Worm (Caenorhabditis elegans): ENCODE results near the gene lin-2.

The lin-2 gene

DNA sequence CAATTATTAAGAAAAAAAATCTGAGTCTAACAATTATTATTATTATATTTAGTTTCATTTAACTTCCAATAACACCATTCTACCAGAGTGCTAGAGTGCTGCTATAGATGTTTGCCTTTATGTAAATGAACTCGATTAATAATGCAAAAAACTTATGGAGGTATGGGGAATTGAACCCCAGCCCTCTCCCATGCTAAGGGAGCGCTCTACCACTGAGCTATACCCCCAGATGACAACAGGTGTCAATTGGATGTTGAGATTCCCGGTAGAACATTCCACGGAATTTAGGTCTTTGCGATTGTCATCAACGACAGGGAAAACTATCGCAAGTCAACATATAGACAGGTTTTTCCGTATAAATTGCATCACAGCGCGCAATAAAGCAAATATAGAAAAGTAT, 44.2 kb upstream of the lin-2 start (continued):
- no peak for TF ChIP-seq lin-11 (tag; optimal IDR thresholded peaks at IDR 0.05)
- no peak for TF ChIP-seq ceh-22 (tag; optimal IDR thresholded peaks at IDR 0.05)
- peak; percentile 46; the same call in 1 of the 2 replicates for TF ChIP-seq unc-3 (GFP tag; conservative IDR thresholded peaks at IDR 0.05)
- peak; percentile 2 for TF ChIP-seq unc-3 (tag; optimal IDR thresholded peaks at IDR 0.05)
- TF ChIP-seq ceh-48 (tag; optimal IDR thresholded peaks at IDR 0.05) = peak; percentile 17
- TF ChIP-seq syd-9 (tag; optimal IDR thresholded peaks at IDR 0.05) = no peak
- TF ChIP-seq pat-9 (tag; optimal IDR thresholded peaks at IDR 0.05) = peak; percentile 69
- peak; percentile 47 for TF ChIP-seq ztf-16 (tag; optimal IDR thresholded peaks at IDR 0.05)
- no peak for TF ChIP-seq unc-42 (tag; optimal IDR thresholded peaks at IDR 0.05)
- TF ChIP-seq sox-4 (tag; optimal IDR thresholded peaks at IDR 0.05) = peak; percentile 50
- TF ChIP-seq ceh-19 (GFP tag; optimal IDR thresholded peaks at IDR 0.05) = peak; percentile 70
- peak; percentile 43 for TF ChIP-seq tbx-2 (tag; optimal IDR thresholded peaks at IDR 0.05)
- no peak for TF ChIP-seq hlh-8 (tag; optimal IDR thresholded peaks at IDR 0.05)
- TF ChIP-seq ceh-24 (tag; optimal IDR thresholded peaks at IDR 0.05) = no peak
- no peak for TF ChIP-seq tbx-7 (tag; optimal IDR thresholded peaks at IDR 0.05)
- TF ChIP-seq nhr-232 (tag; optimal IDR thresholded peaks at IDR 0.05) = peak; percentile 36
- TF ChIP-seq K09A11.1 (tag; optimal IDR thresholded peaks at IDR 0.05; ENCODE audit: insufficient read depth) = no peak
- TF ChIP-seq K02D7.2 (tag; optimal IDR thresholded peaks at IDR 0.05) = peak; percentile 53
- TF ChIP-seq che-1 (tag; optimal IDR thresholded peaks at IDR 0.05) = peak; percentile 70
- TF ChIP-seq elt-4 (tag; optimal IDR thresholded peaks at IDR 0.05) = no peak
- TF ChIP-seq lim-6 (tag; optimal IDR thresholded peaks at IDR 0.05) = no peak
- peak; percentile 53 for TF ChIP-seq nfya-1 (tag; optimal IDR thresholded peaks at IDR 0.05)
- no peak for TF ChIP-seq npax-4 (tag; optimal IDR thresholded peaks at IDR 0.05)
- TF ChIP-seq unc-55 (GFP tag; optimal IDR thresholded peaks at IDR 0.05) = no peak
- TF ChIP-seq eyg-1 (tag; optimal IDR thresholded peaks at IDR 0.05) = no peak
- no peak for TF ChIP-seq pros-1 (tag; optimal IDR thresholded peaks at IDR 0.05)
- TF ChIP-seq fkh-6 (tag; optimal IDR thresholded peaks at IDR 0.05) = peak; percentile 39
- TF ChIP-seq sdc-2 (tag; optimal IDR thresholded peaks at IDR 0.05) = peak; percentile 52
- peak; percentile 50 for TF ChIP-seq F13H6.1 (tag; optimal IDR thresholded peaks at IDR 0.05)
- TF ChIP-seq ets-4 (tag; optimal IDR thresholded peaks at IDR 0.05) = peak; percentile 13
- TF ChIP-seq nhr-11 (tag; optimal IDR thresholded peaks at IDR 0.05) = no peak

DNA sequence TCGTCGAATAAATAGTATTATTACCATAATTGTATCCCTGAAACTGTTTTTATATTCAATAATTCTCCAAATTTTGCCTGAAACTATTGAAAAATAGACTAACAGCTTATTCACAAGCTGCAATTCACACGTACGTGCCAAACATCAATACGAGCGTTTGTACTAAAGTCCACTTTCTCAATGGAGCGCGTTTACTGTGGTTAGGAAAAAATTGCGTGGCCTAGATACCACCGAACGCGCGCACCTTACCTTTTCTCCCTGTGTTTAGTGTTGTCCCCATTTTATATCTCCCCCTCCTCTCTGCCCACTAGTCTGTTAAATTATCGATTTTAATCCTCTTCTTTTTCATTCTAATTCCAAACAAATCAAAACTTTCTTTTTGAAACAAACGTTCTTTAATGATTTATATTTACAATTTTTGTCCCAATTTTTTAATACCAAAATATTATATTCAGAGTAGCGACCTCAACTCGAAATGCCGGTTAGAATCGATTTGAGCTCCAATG, 40.5 kb upstream of the lin-2 start, which contains the start of the genes T18D3.9 and T18D3.1:
TSS of gene T18D3.9 (minus strand) at position 168 of the 506 bp plus-strand sequence.
TSS of gene T18D3.1 (plus strand) at position 456 of the 506 bp plus-strand sequence.
- TF ChIP-seq ceh-18 (tag; optimal IDR thresholded peaks at IDR 0.05) = no peak
- TF ChIP-seq nfya-1 (tag; optimal IDR thresholded peaks at IDR 0.05) = peak; percentile 16
- no peak for TF ChIP-seq ceh-9 (tag; optimal IDR thresholded peaks at IDR 0.05)
- peak; percentile 36 for TF ChIP-seq ceh-48 (tag; optimal IDR thresholded peaks at IDR 0.05)
- TF ChIP-seq ceh-22 (tag; optimal IDR thresholded peaks at IDR 0.05) = no peak
- no peak for TF ChIP-seq hlh-13 (GFP tag; optimal IDR thresholded peaks at IDR 0.05)
- TF ChIP-seq tbx-2 (tag; optimal IDR thresholded peaks at IDR 0.05) = peak; percentile 30
- TF ChIP-seq ceh-30 (tag; optimal IDR thresholded peaks at IDR 0.05) = no peak
- TF ChIP-seq ref-2 (tag; optimal IDR thresholded peaks at IDR 0.05) = peak; percentile 33
- TF ChIP-seq mec-3 (tag; optimal IDR thresholded peaks at IDR 0.05; ENCODE audit: borderline replicate concordance) = no peak
- no peak for TF ChIP-seq Y22D7AL.16 (tag; optimal IDR thresholded peaks at IDR 0.05)
- no peak for TF ChIP-seq ceh-19 (GFP tag; optimal IDR thresholded peaks at IDR 0.05)
- peak; percentile 42 for TF ChIP-seq ceh-31 (tag; optimal IDR thresholded peaks at IDR 0.05)
- TF ChIP-seq pax-1 (tag; optimal IDR thresholded peaks at IDR 0.05) = no peak

DNA sequence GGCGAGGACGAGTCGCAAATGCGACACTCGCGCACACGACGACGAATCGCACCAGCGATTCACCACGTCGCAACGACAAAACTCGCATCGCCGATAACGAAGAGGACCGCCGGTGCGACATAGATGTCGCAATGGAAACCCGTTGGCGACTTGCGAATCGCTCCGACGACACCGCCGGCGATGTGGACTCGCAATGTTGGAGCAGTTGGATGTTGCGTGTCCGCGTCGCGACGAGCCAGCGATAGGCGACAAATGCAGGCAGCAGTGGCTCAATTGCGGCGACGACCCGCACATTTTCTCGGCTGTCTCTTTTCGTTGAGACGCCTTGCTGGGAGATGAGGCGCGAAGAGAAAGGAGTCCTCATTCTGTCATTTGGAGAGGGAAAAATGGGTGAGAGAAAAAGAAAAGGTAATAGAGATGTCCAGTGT, 38.3 kb upstream of the lin-2 start:
- TF ChIP-seq tbx-2 (tag; optimal IDR thresholded peaks at IDR 0.05) (peak; percentile 82), sox-2 (GFP tag; IDR thresholded peaks at IDR 0.05) (no peak), unc-42 (tag; optimal IDR thresholded peaks at IDR 0.05) (peak; percentile 44), unc-55 (GFP tag; optimal IDR thresholded peaks at IDR 0.05) (peak; percentile 44), ceh-22 (tag; optimal IDR thresholded peaks at IDR 0.05) (no peak), F13H6.1 (tag; optimal IDR thresholded peaks at IDR 0.05) (peak; percentile 56), dmd-4 (tag; optimal IDR thresholded peaks at IDR 0.05; ENCODE audit: borderline replicate concordance) (no peak), ceh-34 (tag; optimal IDR thresholded peaks at IDR 0.05) (peak; percentile 44), hlh-30 (tag; optimal IDR thresholded peaks at IDR 0.05; ENCODE audit: insufficient read depth) (no peak), sox-4 (tag; optimal IDR thresholded peaks at IDR 0.05) (no peak), hlh-15 (tag; optimal IDR thresholded peaks at IDR 0.05) (no peak), unc-3 (GFP tag; conservative IDR thresholded peaks at IDR 0.05) (no peak), unc-3 (tag; optimal IDR thresholded peaks at IDR 0.05) (no peak), dve-1 (tag; optimal IDR thresholded peaks at IDR 0.05) (peak; percentile 39), odd-2 (tag; optimal IDR thresholded peaks at IDR 0.05) (no peak), T23F11.4 (GFP tag; optimal IDR thresholded peaks at IDR 0.05) (no peak), pha-4 (tag; optimal IDR thresholded peaks at IDR 0.05) (no peak), gmeb-2 (tag; optimal IDR thresholded peaks at IDR 0.05) (peak; percentile 30)
